Fruit fly (Drosophila melanogaster) whole organism, prepupa: ENCODE measurements around the gene CG43131.
A peak's percentile ranks its signal among the peaks of the same experiment; 100 is the strongest.

Source experiments
- Blimp-1 ChIP-seq: fragments of 200-800 bp; sonication (Bioruptor generic); optimal IDR thresholded peaks from 3 replicates; lab custom pipeline; 2017; ENCODE audit warnings: missing biosample characterization, missing genetic modification characterization, mild to moderate bottlenecking, moderate library complexity, missing genetic modification reagents
- CG10631 ChIP-seq: fragments of 200-800 bp; sonication (Bioruptor generic); optimal IDR thresholded peaks from 2 replicates; lab custom pipeline; 2016; ENCODE audit warnings: missing biosample characterization, missing genetic modification characterization
- CG10669 ChIP-seq: fragments of 200-800 bp; sonication (Bioruptor generic); optimal IDR thresholded peaks from 3 replicates; lab custom pipeline; 2018; ENCODE audit warnings: missing biosample characterization, mild to moderate bottlenecking, missing genetic modification characterization, moderate library complexity
- CG11294 ChIP-seq: fragments of 200-800 bp; sonication (Bioruptor generic); IDR thresholded peaks from 2 replicates; pipeline ENCODE4 v1.3.6; 2022; ENCODE audit warnings: missing biosample characterization, missing genetic modification characterization
- CG11762 ChIP-seq: fragments of 200-800 bp; sonication (Bioruptor generic); optimal IDR thresholded peaks from 3 replicates; lab custom pipeline; 2016; ENCODE audit warnings: missing biosample characterization, missing genetic modification characterization; ENCODE audit not compliant: insufficient read depth
- CG15336 ChIP-seq: fragments of 200-800 bp; sonication (Bioruptor generic); IDR thresholded peaks from 2 replicates; pipeline ENCODE4 v1.3.6; 2022; ENCODE audit warnings: missing biosample characterization, missing genetic modification characterization
- CG34406 ChIP-seq: fragments of 200-800 bp; sonication (Bioruptor generic); optimal IDR thresholded peaks from 3 replicates; lab custom pipeline; 2016; ENCODE audit warnings: missing biosample characterization, missing genetic modification characterization
- CG3919 ChIP-seq: fragments of 200-800 bp; sonication (Bioruptor generic); optimal IDR thresholded peaks from 3 replicates; lab custom pipeline; 2016; ENCODE audit warnings: missing biosample characterization, missing genetic modification characterization
- CG6854 ChIP-seq: fragments of 200-800 bp; sonication (Bioruptor generic); optimal IDR thresholded peaks from 2 replicates; lab custom pipeline; 2017; ENCODE audit warnings: missing biosample characterization, mild to moderate bottlenecking, missing genetic modification characterization
- CG7368 ChIP-seq: fragments of 200-800 bp; sonication (Bioruptor generic); optimal IDR thresholded peaks from 3 replicates; lab custom pipeline; 2016; ENCODE audit warnings: missing biosample characterization, missing genetic modification characterization
- CG8119 ChIP-seq: fragments of 200-800 bp; sonication (Bioruptor generic); IDR thresholded peaks from 3 replicates; pipeline ENCODE4 v1.3.6; 2022; ENCODE audit warnings: missing biosample characterization, missing genetic modification characterization
- CG8319 ChIP-seq: fragments of 200-800 bp; sonication (Bioruptor generic); optimal IDR thresholded peaks from 3 replicates; lab custom pipeline; 2016; ENCODE audit warnings: missing biosample characterization, missing genetic modification characterization
- CG8632 ChIP-seq: fragments of 200-800 bp; sonication (Bioruptor generic); optimal IDR thresholded peaks from 3 replicates; lab custom pipeline; 2016; ENCODE audit warnings: missing biosample characterization, missing genetic modification characterization
- Eip75B ChIP-seq: fragments of 200-800 bp; sonication (Bioruptor generic); optimal IDR thresholded peaks from 3 replicates; lab custom pipeline; 2016; ENCODE audit warnings: missing biosample characterization, missing genetic modification characterization
- Ets21C ChIP-seq: fragments of 200-800 bp; sonication (Bioruptor generic); optimal IDR thresholded peaks from 3 replicates; lab custom pipeline; 2016; ENCODE audit warnings: missing biosample characterization, missing genetic modification characterization
- Ets96B ChIP-seq: fragments of 200-800 bp; optimal IDR thresholded peaks from 2 replicates; lab custom pipeline; 2019; ENCODE audit warnings: missing biosample characterization, mild to moderate bottlenecking, missing genetic modification characterization, moderate library complexity
- Hr39 ChIP-seq: fragments of 200-800 bp; sonication (Bioruptor generic); optimal IDR thresholded peaks from 2 replicates; lab custom pipeline; 2016; ENCODE audit warnings: missing biosample characterization, missing genetic modification characterization
- Hr4 ChIP-seq: fragments of 200-800 bp; sonication (Bioruptor generic); optimal IDR thresholded peaks from 3 replicates; lab custom pipeline; 2016; ENCODE audit warnings: missing biosample characterization, missing genetic modification characterization
- Lpt ChIP-seq: fragments of 200-800 bp; sonication (Bioruptor generic); optimal IDR thresholded peaks from 3 replicates; lab custom pipeline; 2016; ENCODE audit warnings: missing biosample characterization, missing genetic modification characterization
- Met ChIP-seq: fragments of 200-800 bp; sonication (Bioruptor generic); optimal IDR thresholded peaks from 3 replicates; lab custom pipeline; 2016; ENCODE audit warnings: missing biosample characterization, missing genetic modification characterization
- Sox102F ChIP-seq: fragments of 200-800 bp; sonication (Bioruptor generic); optimal IDR thresholded peaks from 2 replicates; lab custom pipeline; 2016; ENCODE audit warnings: missing biosample characterization, mild to moderate bottlenecking, missing genetic modification characterization
- Sox14 ChIP-seq: fragments of 200-800 bp; sonication (Bioruptor generic); optimal IDR thresholded peaks from 3 replicates; lab custom pipeline; 2016; ENCODE audit warnings: missing biosample characterization, missing genetic modification characterization
- Sox15 ChIP-seq: fragments of 200-800 bp; sonication (Bioruptor generic); optimal IDR thresholded peaks from 3 replicates; lab custom pipeline; 2016; ENCODE audit warnings: missing biosample characterization, missing genetic modification characterization
- achi ChIP-seq: fragments of 200-800 bp; sonication (Bioruptor generic); optimal IDR thresholded peaks from 3 replicates; lab custom pipeline; 2016; ENCODE audit warnings: missing biosample characterization, missing genetic modification characterization
- acj6 ChIP-seq: fragments of 200-800 bp; sonication (Bioruptor generic); optimal IDR thresholded peaks from 3 replicates; lab custom pipeline; 2016; ENCODE audit warnings: missing biosample characterization, missing genetic modification characterization
- cyc ChIP-seq: fragments of 200-800 bp; sonication (Bioruptor generic); optimal IDR thresholded peaks from 3 replicates; lab custom pipeline; 2016; ENCODE audit warnings: missing biosample characterization, missing genetic modification characterization
- esn ChIP-seq: fragments of 200-800 bp; sonication (Bioruptor generic); optimal IDR thresholded peaks from 2 replicates; lab custom pipeline; 2016; ENCODE audit warnings: missing biosample characterization, mild to moderate bottlenecking, missing genetic modification characterization, moderate library complexity
- fd85E ChIP-seq: fragments of 200-800 bp; sonication (Bioruptor generic); optimal IDR thresholded peaks from 3 replicates; lab custom pipeline; 2016; ENCODE audit warnings: missing biosample characterization, missing genetic modification characterization
- fkh ChIP-seq: fragments of 200-800 bp; sonication (Bioruptor generic); optimal IDR thresholded peaks from 3 replicates; lab custom pipeline; 2017; ENCODE audit warnings: missing biosample characterization, mild to moderate bottlenecking, missing genetic modification characterization, moderate library complexity
- lz ChIP-seq: fragments of 200-800 bp; sonication (Bioruptor generic); optimal IDR thresholded peaks from 3 replicates; lab custom pipeline; 2016; ENCODE audit warnings: missing biosample characterization, missing genetic modification characterization
- net ChIP-seq: fragments of 200-800 bp; sonication (Bioruptor generic); optimal IDR thresholded peaks from 3 replicates; lab custom pipeline; 2016; ENCODE audit warnings: missing biosample characterization, missing genetic modification characterization
- pdm3 ChIP-seq: fragments of 200-800 bp; sonication (Bioruptor generic); optimal IDR thresholded peaks from 3 replicates; lab custom pipeline; 2016; ENCODE audit warnings: missing biosample characterization, missing genetic modification characterization
- salr ChIP-seq, 2 experiments: fragments of 200-800 bp; sonication (Bioruptor generic); optimal IDR thresholded peaks; 3 replicates each; lab custom pipeline; 2016 to 2018; ENCODE audit warnings: missing biosample characterization in 2 of 2, missing genetic modification characterization in 2 of 2, mild to moderate bottlenecking in 1 of 2
- ss ChIP-seq, 2 experiments: fragments of 200-800 bp; sonication (Bioruptor generic); optimal IDR thresholded peaks; 2 replicates in 1 of 2; 3 replicates in 1 of 2; lab custom pipeline; 2017 to 2018; ENCODE audit warnings: mild to moderate bottlenecking in 2 of 2, missing biosample characterization in 2 of 2, missing genetic modification characterization in 2 of 2, moderate library complexity in 1 of 2
- svp ChIP-seq: fragments of 200-800 bp; sonication (Bioruptor generic); peaks from one replicate; lab custom pipeline; 2016; ENCODE audit warnings: missing biosample characterization, missing genetic modification characterization
- vri ChIP-seq: fragments of 200-800 bp; sonication (Bioruptor generic); optimal IDR thresholded peaks from 3 replicates; lab custom pipeline; 2016; ENCODE audit warnings: missing biosample characterization, mild to moderate bottlenecking, missing genetic modification characterization

CG43131 gene

dm6 chr3R:5060281-5060668, 48.7 kb downstream of the CG43131 start (continued):
- TF ChIP-seq CG15336 (GFP tag; lab: Robert Waterston, UW) (no peak), Sox102F (GFP tag; lab: Kevin White, UChicago) (peak; percentile 77), svp (GFP tag; lab: Kevin White, UChicago) (peak; percentile 84), CG8632 (GFP tag; lab: Kevin White, UChicago) (peak; percentile 64), CG7368 (GFP tag; lab: Kevin White, UChicago) (peak; percentile 65), ss (GFP tag; optimal IDR thresholded peaks at IDR 0.05; lab: Kevin White, UChicago) (peak in 1 of 2 experiments; percentile 34), CG11762 (GFP tag; lab: Kevin White, UChicago) (peak; percentile 65), CG10631 (GFP tag; lab: Kevin White, UChicago) (peak; percentile 61), Ets21C (GFP tag; lab: Kevin White, UChicago) (peak; percentile 60), salr (GFP tag; optimal IDR thresholded peaks at IDR 0.05; lab: Kevin White, UChicago) (peak in 1 of 2 experiments; percentile 36), Blimp-1 (GFP tag; lab: Kevin White, UChicago) (no peak), CG10669 (peak; percentile 70), Sox15 (GFP tag; lab: Kevin White, UChicago) (peak; percentile 66), vri (GFP tag; lab: Kevin White, UChicago) (peak; percentile 16), achi (GFP tag; lab: Kevin White, UChicago) (peak; percentile 68), Ets96B (tag; lab: Kevin White, UChicago) (peak; percentile 64), Hr39 (peak; percentile 82), esn (peak; percentile 76), Met (GFP tag; lab: Kevin White, UChicago) (peak; percentile 81), lz (GFP tag; lab: Kevin White, UChicago) (peak; percentile 74), net (GFP tag; lab: Kevin White, UChicago) (peak; percentile 50), CG11294 (GFP tag; lab: Robert Waterston, UW) (no peak), fd85E (GFP tag; lab: Kevin White, UChicago) (peak; percentile 30), cyc (GFP tag; lab: Kevin White, UChicago) (peak; percentile 74), pdm3 (GFP tag; lab: Kevin White, UChicago) (peak; percentile 74), CG3919 (GFP tag; lab: Kevin White, UChicago) (peak; percentile 80), CG6854 (GFP tag; lab: Kevin White, UChicago) (no peak), CG34406 (GFP tag; lab: Kevin White, UChicago) (peak; percentile 69), Hr4 (GFP tag; lab: Kevin White, UChicago) (peak; percentile 72), acj6 (GFP tag; lab: Kevin White, UChicago) (peak; percentile 70), Lpt (GFP tag; lab: Kevin White, UChicago) (no peak), Eip75B (GFP tag; lab: Kevin White, UChicago) (peak; percentile 70), Sox14 (GFP tag; lab: Kevin White, UChicago) (peak; percentile 72), CG8119 (GFP tag; lab: Robert Waterston, UW) (0 out of 3 replicates have a peak, but pooled peaks have one; percentile 26)

dm6 chr3R:5059320-5059719, 49.7 kb downstream of the CG43131 start:
- TF ChIP-seq Hr4 (GFP tag; lab: Kevin White, UChicago): no peak
- no peak for TF ChIP-seq CG8319
- TF ChIP-seq fkh (GFP tag; lab: Kevin White, UChicago): peak; percentile 74
- no peak for TF ChIP-seq CG15336 (GFP tag; lab: Robert Waterston, UW)
- no peak for TF ChIP-seq vri (GFP tag; lab: Kevin White, UChicago)
- TF ChIP-seq CG8632 (GFP tag; lab: Kevin White, UChicago): no peak
- TF ChIP-seq CG10669: no peak
- no peak for TF ChIP-seq CG11294 (GFP tag; lab: Robert Waterston, UW)
